Worm (Caenorhabditis elegans) whole organism, L3 larva: Measurements from ENCODE around the gene tsen-54.
A peak's percentile ranks its signal among the peaks of the same experiment; 100 is the strongest.

Source experiments
- R02D3.7 ChIP-seq: fragments of 150-350 bp; optimal IDR thresholded peaks from 2 replicates; lab custom pipeline; 2014; ENCODE audit warnings: missing biosample characterization, missing genetic modification characterization
- ZK546.5 ChIP-seq: sonication (generic microtip); optimal IDR thresholded peaks from 2 replicates; lab custom pipeline; 2017; ENCODE audit warnings: missing biosample characterization, missing genetic modification characterization
- aly-2 ChIP-seq: fragments of 150-350 bp; optimal IDR thresholded peaks from 2 replicates; lab custom pipeline; 2014; ENCODE audit warnings: missing biosample characterization, missing genetic modification characterization
- ama-1 ChIP-seq: fragments of 150-350 bp; optimal IDR thresholded peaks from 2 replicates; lab custom pipeline; 2018
- ceh-16 ChIP-seq: sonication (generic microtip); optimal IDR thresholded peaks from 2 replicates; lab custom pipeline; 2017; ENCODE audit warnings: missing biosample characterization, missing genetic modification characterization
- ceh-28 ChIP-seq: fragments of 150-350 bp; optimal IDR thresholded peaks from 2 replicates; lab custom pipeline; 2014; ENCODE audit warnings: missing biosample characterization, missing genetic modification reagents, missing genetic modification characterization
- ceh-9 ChIP-seq: sonication (generic microtip); optimal IDR thresholded peaks from 2 replicates; lab custom pipeline; 2018; ENCODE audit warnings: missing biosample characterization, missing genetic modification characterization
- daf-12 ChIP-seq: fragments of 150-350 bp; optimal IDR thresholded peaks from 2 replicates; lab custom pipeline; 2014; ENCODE audit warnings: missing biosample characterization, missing genetic modification reagents, missing genetic modification characterization
- egl-27 ChIP-seq: sonication (generic microtip); optimal IDR thresholded peaks from 4 replicates; lab custom pipeline; 2017; ENCODE audit warnings: missing biosample characterization, missing genetic modification reagents, missing genetic modification characterization
- egl-5 ChIP-seq: fragments of 150-350 bp; optimal IDR thresholded peaks from 2 replicates; lab custom pipeline; 2017; ENCODE audit warnings: missing biosample characterization, missing genetic modification reagents, missing genetic modification characterization, inconsistent platforms
- elt-1 ChIP-seq: fragments of 150-350 bp; optimal IDR thresholded peaks from 2 replicates; lab custom pipeline; 2014; ENCODE audit warnings: missing biosample characterization, missing genetic modification characterization
- elt-2 ChIP-seq: sonication (generic microtip); optimal IDR thresholded peaks from 2 replicates; lab custom pipeline; 2016; ENCODE audit warnings: missing genetic modification reagents, mild to moderate bottlenecking, missing genetic modification characterization, missing compliant biosample characterization
- elt-3 ChIP-seq, 3 experiments: fragments of 150-350 bp in 1 of 3; sonication (generic microtip) in 2 of 3; optimal IDR thresholded peaks; 2 replicates in 2 of 3; 4 replicates in 1 of 3; lab custom pipeline; 2014 to 2017; ENCODE audit warnings: missing biosample characterization in 3 of 3, missing genetic modification characterization in 3 of 3
- eor-1 ChIP-seq, 2 experiments: fragments of 150-350 bp; optimal IDR thresholded peaks; 2 replicates each; lab custom pipeline; 2014 to 2018; ENCODE audit warnings: missing biosample characterization in 2 of 2, missing genetic modification characterization in 2 of 2
- fkh-2 ChIP-seq: fragments of 150-350 bp; optimal IDR thresholded peaks from 2 replicates; lab custom pipeline; 2014; ENCODE audit warnings: missing biosample characterization, missing genetic modification reagents, missing genetic modification characterization
- fos-1 ChIP-seq: fragments of 150-350 bp; optimal IDR thresholded peaks from 2 replicates; lab custom pipeline; 2014; ENCODE audit warnings: missing biosample characterization, missing genetic modification characterization
- jun-1 ChIP-seq: fragments of 150-350 bp; optimal IDR thresholded peaks from 2 replicates; lab custom pipeline; 2014; ENCODE audit warnings: missing biosample characterization, missing genetic modification reagents, missing genetic modification characterization
- lin-15B ChIP-seq: fragments of 150-350 bp; optimal IDR thresholded peaks from 2 replicates; lab custom pipeline; 2014; ENCODE audit warnings: missing biosample characterization, missing genetic modification characterization
- lin-39 ChIP-seq: fragments of 150-350 bp; optimal IDR thresholded peaks from 2 replicates; lab custom pipeline; 2018; ENCODE audit warnings: missing biosample characterization, missing genetic modification reagents, missing genetic modification characterization
- lsy-12 ChIP-seq: sonication (generic microtip); optimal IDR thresholded peaks from 2 replicates; lab custom pipeline; 2016; ENCODE audit warnings: mild to moderate bottlenecking, missing genetic modification characterization, missing compliant biosample characterization
- mdl-1 ChIP-seq: fragments of 150-350 bp; optimal IDR thresholded peaks from 2 replicates; lab custom pipeline; 2014; ENCODE audit warnings: missing biosample characterization, missing genetic modification characterization
- mml-1 ChIP-seq: fragments of 150-350 bp; sonication (generic microtip); optimal IDR thresholded peaks from 3 replicates; lab custom pipeline; 2014; ENCODE audit warnings: missing biosample characterization, missing genetic modification characterization
- nfya-1 ChIP-seq: sonication (generic microtip); optimal IDR thresholded peaks from 2 replicates; lab custom pipeline; 2017; ENCODE audit warnings: missing genetic modification characterization, mild to moderate bottlenecking, missing compliant biosample characterization, antibody characterized with exemption, moderate library complexity; ENCODE audit not compliant: insufficient read depth
- nhr-11 ChIP-seq: fragments of 150-350 bp; optimal IDR thresholded peaks from 2 replicates; lab custom pipeline; 2014; ENCODE audit warnings: missing biosample characterization, missing genetic modification characterization
- nhr-12 ChIP-seq: fragments of 150-350 bp; optimal IDR thresholded peaks from 2 replicates; lab custom pipeline; 2014; ENCODE audit warnings: missing biosample characterization, missing genetic modification characterization
- nhr-23 ChIP-seq: fragments of 150-350 bp; optimal IDR thresholded peaks from 2 replicates; lab custom pipeline; 2014; ENCODE audit warnings: missing biosample characterization, missing genetic modification reagents, missing genetic modification characterization
- nhr-237 ChIP-seq: fragments of 150-350 bp; optimal IDR thresholded peaks from 2 replicates; lab custom pipeline; 2014; ENCODE audit warnings: missing biosample characterization, missing genetic modification characterization
- nhr-28 ChIP-seq: fragments of 150-350 bp; optimal IDR thresholded peaks from 2 replicates; lab custom pipeline; 2014; ENCODE audit warnings: missing biosample characterization, missing genetic modification characterization
- nhr-43 ChIP-seq: sonication (generic microtip); optimal IDR thresholded peaks from 2 replicates; lab custom pipeline; 2016; ENCODE audit warnings: mild to moderate bottlenecking, missing genetic modification characterization, missing compliant biosample characterization; ENCODE audit not compliant: poor library complexity, severe bottlenecking
- nhr-67 ChIP-seq: fragments of 150-350 bp; optimal IDR thresholded peaks from 2 replicates; lab custom pipeline; 2014; ENCODE audit warnings: missing biosample characterization, missing genetic modification characterization
- nhr-76 ChIP-seq: fragments of 150-350 bp; sonication (generic microtip); optimal IDR thresholded peaks from 5 replicates; lab custom pipeline; 2014; ENCODE audit warnings: missing biosample characterization, missing genetic modification characterization
- pha-4 ChIP-seq: fragments of 150-350 bp; optimal IDR thresholded peaks from 2 replicates; lab custom pipeline; 2014; ENCODE audit warnings: missing biosample characterization, missing genetic modification reagents, missing genetic modification characterization
- pqm-1 ChIP-seq: fragments of 150-350 bp; optimal IDR thresholded peaks from 2 replicates; lab custom pipeline; 2017; ENCODE audit warnings: missing biosample characterization, missing genetic modification characterization, inconsistent platforms
- sea-2 ChIP-seq: fragments of 150-350 bp; sonication (generic microtip); optimal IDR thresholded peaks from 4 replicates; lab custom pipeline; 2014; ENCODE audit warnings: missing biosample characterization, missing genetic modification reagents, missing genetic modification characterization
- skn-1 ChIP-seq: fragments of 150-350 bp; optimal IDR thresholded peaks from 2 replicates; lab custom pipeline; 2014; ENCODE audit warnings: missing biosample characterization, missing genetic modification characterization
- snpc-4 ChIP-seq: fragments of 150-350 bp; optimal IDR thresholded peaks from 2 replicates; lab custom pipeline; 2014; ENCODE audit warnings: missing biosample characterization, missing genetic modification characterization
- tbx-2 ChIP-seq: sonication (generic microtip); optimal IDR thresholded peaks from 2 replicates; lab custom pipeline; 2016; ENCODE audit warnings: mild to moderate bottlenecking, missing genetic modification characterization, missing compliant biosample characterization
- unc-39 ChIP-seq: sonication (generic microtip); optimal IDR thresholded peaks from 4 replicates; lab custom pipeline; 2017; ENCODE audit warnings: missing biosample characterization, missing genetic modification characterization
- unc-62 ChIP-seq: fragments of 150-350 bp; sonication (generic microtip); optimal IDR thresholded peaks from 4 replicates; lab custom pipeline; 2014; ENCODE audit warnings: missing biosample characterization, missing genetic modification reagents, missing genetic modification characterization
- zag-1 ChIP-seq: fragments of 150-350 bp; optimal IDR thresholded peaks from 2 replicates; lab custom pipeline; 2014; ENCODE audit warnings: missing biosample characterization, missing genetic modification characterization
- ztf-11 ChIP-seq: fragments of 150-350 bp; optimal IDR thresholded peaks from 2 replicates; lab custom pipeline; 2014; ENCODE audit warnings: missing biosample characterization, missing genetic modification characterization

Gene tsen-54

ce11 chrIV:1980961-1981446 lies 33.0 kb downstream of the tsen-54 start, which contains the start of gene Y76B12C.6:
Y76B12C.6 (plus strand) TSS chrIV:1981396.
- TF ChIP-seq nhr-67 (tag; lab: Kevin White, UChicago) (no peak), elt-2 (tag; lab: Kevin White, UChicago) (no peak), egl-5 (tag; lab: Kevin White, UChicago) (no peak), nfya-1 (tag; lab: Kevin White, UChicago) (peak; percentile 39), pha-4 (peak; percentile 48), R02D3.7 (no peak), lin-15B (tag; lab: Kevin White, UChicago) (peak; percentile 28), unc-62 (no peak), eor-1 (tag; optimal IDR thresholded peaks at IDR 0.05; lab: Kevin White, UChicago) (no peak), tbx-2 (tag; lab: Kevin White, UChicago) (no peak), ztf-11 (no peak), mdl-1 (tag; lab: Kevin White, UChicago) (no peak), nhr-76 (tag; lab: Kevin White, UChicago) (no peak), lsy-12 (tag; lab: Kevin White, UChicago) (no peak), elt-1 (no peak), ZK546.5 (tag; lab: Kevin White, UChicago) (no peak), ama-1 (lab: Kevin White, UChicago) (no peak), snpc-4 (tag; lab: Kevin White, UChicago) (no peak), sea-2 (GFP tag; lab: Kevin White, UChicago) (no peak), egl-27 (tag; lab: Kevin White, UChicago) (no peak), lin-39 (tag; lab: Kevin White, UChicago) (peak; percentile 42), skn-1 (tag; lab: Kevin White, UChicago) (no peak), nhr-11 (tag; lab: Kevin White, UChicago) (no peak), ceh-28 (no peak), pqm-1 (tag; lab: Kevin White, UChicago) (no peak), fos-1 (tag; lab: Kevin White, UChicago) (no peak), elt-3 (tag; optimal IDR thresholded peaks at IDR 0.05; lab: Kevin White, UChicago) (no peak)
- TF ChIP-seq, all 47 proteins: peak for 4

- TF ChIP-seq mml-1 (tag; lab: Kevin White, UChicago) = no peak
- no peak for TF ChIP-seq zag-1 (tag; lab: Kevin White, UChicago)
- TF ChIP-seq nhr-43 (tag; lab: Kevin White, UChicago) = no peak
- no peak for TF ChIP-seq ama-1 (lab: Kevin White, UChicago)
- no peak for TF ChIP-seq R02D3.7
- no peak for TF ChIP-seq pha-4
- TF ChIP-seq pqm-1 (tag; lab: Kevin White, UChicago) = no peak
- TF ChIP-seq mdl-1 (tag; lab: Kevin White, UChicago) = no peak
- no peak for TF ChIP-seq daf-12
- TF ChIP-seq fkh-2 (tag; lab: Kevin White, UChicago) = no peak
- TF ChIP-seq nhr-237 = no peak
- TF ChIP-seq lsy-12 (tag; lab: Kevin White, UChicago) = no peak
- TF ChIP-seq snpc-4 (tag; lab: Kevin White, UChicago) = no peak
- TF ChIP-seq unc-62 = no peak
- no peak for TF ChIP-seq egl-27 (tag; lab: Kevin White, UChicago)
- TF ChIP-seq skn-1 (tag; lab: Kevin White, UChicago) = no peak
- TF ChIP-seq lin-15B (tag; lab: Kevin White, UChicago) = no peak
- TF ChIP-seq aly-2 (tag; lab: Kevin White, UChicago) = no peak
- no peak for TF ChIP-seq nhr-12
- no peak for TF ChIP-seq nhr-23
Measured at ce11 chrIV:1990843-1991339, 42.9 kb downstream of the tsen-54 start.

- TF ChIP-seq egl-5 (tag; lab: Kevin White, UChicago) = no peak
- TF ChIP-seq ceh-9 (tag; lab: Kevin White, UChicago) = no peak
- no peak for TF ChIP-seq elt-1
- no peak for TF ChIP-seq unc-62
- no peak for TF ChIP-seq nhr-28
- no peak for TF ChIP-seq lsy-12 (tag; lab: Kevin White, UChicago)
- no peak for TF ChIP-seq ZK546.5 (tag; lab: Kevin White, UChicago)
- TF ChIP-seq jun-1 (tag; lab: Kevin White, UChicago) = no peak
- TF ChIP-seq ceh-16 (tag; lab: Kevin White, UChicago) = no peak
- no peak for TF ChIP-seq zag-1 (tag; lab: Kevin White, UChicago)
- TF ChIP-seq elt-3 (tag; optimal IDR thresholded peaks at IDR 0.05; lab: Kevin White, UChicago) = no peak
- no peak for TF ChIP-seq unc-39
- no peak for TF ChIP-seq egl-27 (tag; lab: Kevin White, UChicago)
Measured at ce11 chrIV:1992789-1993188, 44.8 kb downstream of the tsen-54 start, which contains the start of gene xpc-1. xpc-1 (plus strand) TSS chrIV:1993089.
